Worm (Caenorhabditis elegans): ENCODE results near the gene cnk-1.
"Not testable (repeated sequence)": the region's sequence is repeated elsewhere in the genome, so short reads cannot be mapped to it uniquely, and the experiment has no call there.

Gene cnk-1

DNA sequence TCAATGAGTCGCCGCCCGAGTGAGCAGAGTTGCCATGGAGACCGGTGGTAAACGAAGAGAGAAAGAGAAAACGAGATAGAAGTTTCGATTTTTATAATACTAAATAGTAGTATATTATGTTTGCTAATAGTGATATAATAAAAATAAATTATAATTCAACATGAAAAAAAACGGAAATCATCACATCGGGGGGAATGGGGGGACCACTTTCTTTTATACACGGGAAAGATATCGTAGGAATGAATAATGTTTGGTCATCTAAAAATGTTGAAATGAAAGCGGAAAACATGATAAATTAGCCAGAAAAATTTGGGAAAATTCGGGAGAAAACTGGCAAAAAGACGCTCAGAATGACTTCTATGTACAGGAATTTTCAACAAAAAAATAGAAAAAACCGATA lies 9.4 kb upstream of the cnk-1 start, which contains the start of gene bbs-5:
Gene bbs-5 (minus strand): TSS at position 101 of the 400 bp plus-strand sequence.
- TF ChIP-seq flt-1 (GFP tag; IDR thresholded peaks at IDR 0.05): no peak

DNA sequence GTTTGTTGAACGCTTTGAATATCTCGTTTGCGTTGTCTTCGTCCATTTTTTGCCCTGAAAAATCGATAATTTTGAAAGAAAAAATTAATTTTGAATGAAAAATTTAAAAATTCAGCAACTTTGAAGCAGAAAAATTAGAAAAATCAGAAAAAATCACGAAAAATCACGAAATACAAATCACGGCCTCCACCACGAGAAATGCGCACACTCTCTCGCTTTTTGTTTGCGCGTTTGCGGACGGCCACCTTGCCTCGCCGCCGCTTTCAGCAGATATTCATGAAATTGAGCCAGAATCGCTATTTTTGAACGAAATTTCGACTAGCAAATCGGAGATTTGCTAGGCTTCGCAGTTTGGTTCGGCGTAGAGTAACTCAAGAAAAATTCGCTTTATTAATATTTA lies 4.2 kb upstream of the cnk-1 start, which contains the start of gene inpp-4B:
Gene inpp-4B (minus strand): TSS at position 54 of the 400 bp plus-strand sequence.
- TF ChIP-seq tra-4 (tag; optimal IDR thresholded peaks at IDR 0.05); ceh-36 (tag; optimal IDR thresholded peaks at IDR 0.05); scrt-1 (GFP tag; IDR thresholded peaks at IDR 0.05): not testable (repeated sequence)

DNA sequence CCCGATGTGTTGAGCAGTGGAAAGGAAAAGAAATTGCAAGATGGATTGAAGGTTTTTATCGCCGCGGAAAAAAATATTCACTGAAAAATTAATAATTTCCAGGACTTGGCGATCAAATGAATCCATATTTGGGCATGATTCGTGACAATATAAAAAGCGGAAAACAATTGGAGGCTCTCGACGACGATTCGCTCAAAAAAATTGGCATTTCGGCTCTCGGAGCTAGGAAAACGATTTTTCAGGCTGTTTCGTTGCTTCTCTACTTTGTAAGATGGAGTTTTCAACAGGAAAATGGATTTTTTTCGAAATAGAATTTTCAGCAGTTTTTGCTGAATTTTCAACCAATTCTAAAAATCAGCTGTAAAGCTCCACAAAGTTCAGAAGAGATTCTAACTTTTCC lies 750 bp downstream of the cnk-1 start:
- TF ChIP-seq flt-1 (GFP tag; IDR thresholded peaks at IDR 0.05): no peak
- no peak for TF ChIP-seq ceh-13 (GFP tag; optimal IDR thresholded peaks at IDR 0.05)
- no peak for TF ChIP-seq F13C5.2 (tag; optimal IDR thresholded peaks at IDR 0.05)
- no peak for TF ChIP-seq ets-7 (tag; optimal IDR thresholded peaks at IDR 0.05)
- no peak for TF ChIP-seq scrt-1 (GFP tag; IDR thresholded peaks at IDR 0.05)

DNA sequence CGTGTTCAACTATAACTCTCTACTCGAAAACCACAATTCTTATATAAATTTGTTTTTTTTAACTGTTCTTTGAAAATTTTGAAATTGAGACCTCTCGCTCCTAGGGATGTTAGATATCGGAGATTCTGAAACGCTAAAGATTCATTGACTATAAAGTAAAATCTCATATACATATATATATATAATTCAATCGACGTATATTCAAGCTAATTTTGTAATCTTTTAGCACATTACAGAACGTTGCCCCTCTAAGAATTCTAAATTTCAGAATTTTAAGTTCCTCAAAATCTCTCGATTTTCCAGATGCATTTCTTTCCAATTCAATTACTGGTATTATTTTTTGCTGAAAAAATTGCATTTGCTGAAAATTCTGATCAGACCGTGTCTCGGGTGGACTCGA lies 7.8 kb downstream of the cnk-1 start, which contains the start of gene pad-2:
Gene pad-2 (plus strand): TSS at position 301 of the 400 bp plus-strand sequence.
- TF ChIP-seq flt-1 (GFP tag; IDR thresholded peaks at IDR 0.05): no peak
- TF ChIP-seq ets-7 (tag; optimal IDR thresholded peaks at IDR 0.05): no peak

DNA sequence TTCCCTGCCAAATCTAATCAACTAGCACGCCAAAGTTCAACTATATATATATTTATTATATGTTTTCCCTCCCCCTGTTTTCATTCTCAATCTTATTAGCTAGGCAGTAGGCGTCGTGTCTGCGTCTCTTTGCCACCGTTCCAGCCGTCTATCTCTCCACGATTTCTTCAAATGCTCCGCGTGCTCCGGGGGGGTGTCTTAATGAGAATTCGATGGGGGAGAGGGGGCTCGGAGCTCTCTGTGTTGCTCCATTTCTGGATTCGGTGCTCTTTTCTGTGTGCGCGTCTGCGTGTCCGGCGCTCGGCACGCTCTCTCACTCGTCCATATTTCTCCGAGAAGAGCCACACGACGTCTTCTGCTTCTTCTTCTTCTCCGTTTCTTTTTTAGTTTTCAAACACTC lies 13.2 kb downstream of the cnk-1 start:
- TF ChIP-seq F13C5.2 (tag; optimal IDR thresholded peaks at IDR 0.05) (no peak), aly-1 (tag; optimal IDR thresholded peaks at IDR 0.05) (no peak), tra-4 (tag; optimal IDR thresholded peaks at IDR 0.05) (no peak), tbx-11 (GFP tag; IDR thresholded peaks at IDR 0.05) (no peak), flt-1 (GFP tag; IDR thresholded peaks at IDR 0.05) (no peak), sea-1 (GFP tag; conservative IDR thresholded peaks at IDR 0.05) (no peak), ceh-13 (GFP tag; optimal IDR thresholded peaks at IDR 0.05) (no peak), hnd-1 (tag; optimal IDR thresholded peaks at IDR 0.05) (no peak), hmbx-1 (tag; optimal IDR thresholded peaks at IDR 0.05) (no peak), hmg-4 (GFP tag; optimal IDR thresholded peaks at IDR 0.05) (no peak), B0310.2 (tag; optimal IDR thresholded peaks at IDR 0.05) (no peak), scrt-1 (GFP tag; IDR thresholded peaks at IDR 0.05) (no peak), tbx-37 (GFP tag; conservative IDR thresholded peaks at IDR 0.05) (no peak), ceh-36 (tag; optimal IDR thresholded peaks at IDR 0.05) (no peak), ama-1 (optimal IDR thresholded peaks at IDR 0.05) (no peak), ets-7 (tag; optimal IDR thresholded peaks at IDR 0.05) (no peak), pes-1 (GFP tag; IDR thresholded peaks at IDR 0.05) (no peak)

DNA sequence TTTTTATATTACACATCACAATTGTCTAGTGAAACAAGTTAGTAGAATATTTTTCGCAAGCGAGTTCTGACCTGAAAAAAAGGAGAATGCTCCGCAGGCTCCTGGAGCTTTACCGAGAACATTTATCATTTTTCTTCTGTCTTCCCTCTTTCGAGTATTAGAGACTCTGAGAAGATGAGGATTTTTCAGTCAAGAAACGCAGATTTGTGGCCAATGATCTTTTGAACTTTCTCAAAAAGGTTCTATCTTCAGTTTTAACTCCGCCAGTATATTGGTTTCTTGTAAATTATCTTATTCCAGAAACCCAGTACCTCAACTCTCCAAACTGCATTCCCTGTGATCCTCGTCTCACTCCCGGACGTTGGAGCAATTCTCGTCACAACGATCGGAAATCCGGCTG lies 14.6 kb downstream of the cnk-1 start, which contains the start of gene K10G9.2:
Gene K10G9.2 (plus strand): TSS at position 301 of the 400 bp plus-strand sequence.
- no peak for TF ChIP-seq hnd-1 (tag; optimal IDR thresholded peaks at IDR 0.05)
- no peak for TF ChIP-seq aly-1 (tag; optimal IDR thresholded peaks at IDR 0.05)
- TF ChIP-seq ceh-36 (tag; optimal IDR thresholded peaks at IDR 0.05): no peak
- TF ChIP-seq ceh-13 (GFP tag; optimal IDR thresholded peaks at IDR 0.05): no peak
- TF ChIP-seq hmg-4 (GFP tag; optimal IDR thresholded peaks at IDR 0.05): no peak
- no peak for TF ChIP-seq pes-1 (GFP tag; IDR thresholded peaks at IDR 0.05)
- no peak for TF ChIP-seq tra-4 (tag; optimal IDR thresholded peaks at IDR 0.05)
- no peak for TF ChIP-seq ets-7 (tag; optimal IDR thresholded peaks at IDR 0.05)
- no peak for TF ChIP-seq tbx-37 (GFP tag; conservative IDR thresholded peaks at IDR 0.05)
- no peak for TF ChIP-seq tbx-11 (GFP tag; IDR thresholded peaks at IDR 0.05)
- TF ChIP-seq hmbx-1 (tag; optimal IDR thresholded peaks at IDR 0.05): no peak
- no peak for TF ChIP-seq sea-1 (GFP tag; conservative IDR thresholded peaks at IDR 0.05)
- no peak for TF ChIP-seq flt-1 (GFP tag; IDR thresholded peaks at IDR 0.05)

DNA sequence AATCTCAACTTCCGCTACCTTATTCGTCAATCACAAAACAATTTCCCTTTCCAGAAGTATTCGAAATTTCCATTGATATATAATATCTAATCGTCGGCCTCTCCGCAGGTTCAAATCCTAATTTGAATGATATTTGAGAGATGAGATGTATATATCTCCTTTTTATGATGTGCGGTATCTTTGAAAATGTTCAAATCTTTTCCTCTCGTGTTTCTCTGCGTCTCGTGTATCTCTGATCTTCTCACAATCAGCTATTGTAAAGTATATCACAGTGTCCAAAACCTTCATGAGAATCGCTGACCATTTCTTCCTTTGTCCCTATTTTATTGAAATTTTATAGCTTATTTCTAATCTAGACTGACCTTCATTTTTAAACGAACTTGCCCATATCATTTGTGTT lies 18.7 kb downstream of the cnk-1 start:
- TF ChIP-seq B0310.2 (tag; optimal IDR thresholded peaks at IDR 0.05): no peak
- no peak for TF ChIP-seq hmg-4 (GFP tag; optimal IDR thresholded peaks at IDR 0.05)
- no peak for TF ChIP-seq hmbx-1 (tag; optimal IDR thresholded peaks at IDR 0.05)
- TF ChIP-seq pes-1 (GFP tag; IDR thresholded peaks at IDR 0.05): no peak
- TF ChIP-seq tra-4 (tag; optimal IDR thresholded peaks at IDR 0.05): no peak
- no peak for TF ChIP-seq hnd-1 (tag; optimal IDR thresholded peaks at IDR 0.05)
- no peak for TF ChIP-seq ets-7 (tag; optimal IDR thresholded peaks at IDR 0.05)
- TF ChIP-seq F13C5.2 (tag; optimal IDR thresholded peaks at IDR 0.05): no peak
- TF ChIP-seq flt-1 (GFP tag; IDR thresholded peaks at IDR 0.05): no peak
- no peak for TF ChIP-seq sea-1 (GFP tag; conservative IDR thresholded peaks at IDR 0.05)
- no peak for TF ChIP-seq ceh-13 (GFP tag; optimal IDR thresholded peaks at IDR 0.05)
- no peak for TF ChIP-seq tbx-37 (GFP tag; conservative IDR thresholded peaks at IDR 0.05)
- TF ChIP-seq ama-1 (optimal IDR thresholded peaks at IDR 0.05): no peak
- TF ChIP-seq aly-1 (tag; optimal IDR thresholded peaks at IDR 0.05): no peak
- TF ChIP-seq ceh-36 (tag; optimal IDR thresholded peaks at IDR 0.05): no peak
- TF ChIP-seq tbx-11 (GFP tag; IDR thresholded peaks at IDR 0.05): no peak
- TF ChIP-seq scrt-1 (GFP tag; IDR thresholded peaks at IDR 0.05): no peak

DNA sequence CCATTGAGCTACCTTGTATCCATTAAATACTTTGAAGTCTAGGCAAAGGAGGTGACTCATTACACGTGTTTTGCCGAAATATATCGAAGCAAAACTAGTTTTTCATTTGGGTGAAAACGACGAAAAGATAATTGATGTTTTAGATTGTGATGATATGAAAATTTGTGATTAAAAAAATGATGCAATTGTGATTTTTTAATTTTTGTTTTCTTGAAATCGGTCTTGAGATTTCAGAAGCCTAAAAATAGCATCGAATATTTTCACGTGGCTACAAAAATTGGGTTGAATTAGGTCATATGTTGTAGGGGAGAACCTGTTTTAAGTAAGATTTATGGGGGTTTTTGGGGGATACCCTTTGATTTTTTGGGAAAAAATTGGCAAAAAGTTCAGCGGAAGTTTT lies 19.5 kb downstream of the cnk-1 start:
- no peak for TF ChIP-seq F13C5.2 (tag; optimal IDR thresholded peaks at IDR 0.05)
- TF ChIP-seq ceh-36 (tag; optimal IDR thresholded peaks at IDR 0.05): no peak
- TF ChIP-seq pes-1 (GFP tag; IDR thresholded peaks at IDR 0.05): no peak
- no peak for TF ChIP-seq aly-1 (tag; optimal IDR thresholded peaks at IDR 0.05)
- no peak for TF ChIP-seq tbx-11 (GFP tag; IDR thresholded peaks at IDR 0.05)
- TF ChIP-seq scrt-1 (GFP tag; IDR thresholded peaks at IDR 0.05): no peak
- no peak for TF ChIP-seq sea-1 (GFP tag; conservative IDR thresholded peaks at IDR 0.05)
- no peak for TF ChIP-seq ets-7 (tag; optimal IDR thresholded peaks at IDR 0.05)
- no peak for TF ChIP-seq flt-1 (GFP tag; IDR thresholded peaks at IDR 0.05)
- no peak for TF ChIP-seq hnd-1 (tag; optimal IDR thresholded peaks at IDR 0.05)
- TF ChIP-seq B0310.2 (tag; optimal IDR thresholded peaks at IDR 0.05): no peak
- TF ChIP-seq tbx-37 (GFP tag; conservative IDR thresholded peaks at IDR 0.05): no peak
- no peak for TF ChIP-seq ama-1 (optimal IDR thresholded peaks at IDR 0.05)
- no peak for TF ChIP-seq ceh-13 (GFP tag; optimal IDR thresholded peaks at IDR 0.05)
- no peak for TF ChIP-seq hmg-4 (GFP tag; optimal IDR thresholded peaks at IDR 0.05)
- TF ChIP-seq hmbx-1 (tag; optimal IDR thresholded peaks at IDR 0.05): no peak
- TF ChIP-seq tra-4 (tag; optimal IDR thresholded peaks at IDR 0.05): no peak
